Worm (Caenorhabditis elegans) whole organism, L4 larva: Measurements from ENCODE around the gene Y75B8A.33.

Experiments
- F37D6.2 ChIP-seq: sonication (generic microtip); optimal IDR thresholded peaks from 2 replicates; lab custom pipeline; 2016; ENCODE audit warnings: mild to moderate bottlenecking, missing genetic modification characterization, missing compliant biosample characterization
- F49E8.2 ChIP-seq: sonication (generic microtip); optimal IDR thresholded peaks from 2 replicates; lab custom pipeline; 2016; ENCODE audit warnings: missing compliant biosample characterization, mild to moderate bottlenecking, missing genetic modification characterization, borderline replicate concordance
- Y48G9A.11 ChIP-seq: fragments of 200-800 bp; sonication (Bioruptor generic); IDR thresholded peaks from 2 replicates; pipeline ENCODE4 v1.3.6; 2022; ENCODE audit warnings: missing genetic modification reagents, missing genetic modification characterization, missing compliant biosample characterization
- ZK337.2 ChIP-seq: fragments of 200-800 bp; sonication (Bioruptor generic); IDR thresholded peaks from 2 replicates; pipeline ENCODE4 v1.3.6; 2022; ENCODE audit warnings: missing genetic modification reagents, missing genetic modification characterization, missing compliant biosample characterization
- aha-1 ChIP-seq: fragments of 150-350 bp; peaks from one replicate; lab custom pipeline; 2014; ENCODE audit warnings: missing biosample characterization, missing genetic modification characterization
- ceh-62 ChIP-seq: sonication (generic microtip); optimal IDR thresholded peaks from 2 replicates; lab custom pipeline; 2017; ENCODE audit warnings: missing biosample characterization, missing genetic modification characterization
- ces-1 ChIP-seq: fragments of 150-350 bp; sonication (generic microtip); optimal IDR thresholded peaks from 4 replicates; lab custom pipeline; 2014; ENCODE audit warnings: missing biosample characterization, missing genetic modification reagents, missing genetic modification characterization
- daf-12 ChIP-seq: fragments of 150-350 bp; optimal IDR thresholded peaks from 2 replicates; lab custom pipeline; 2014; ENCODE audit warnings: missing biosample characterization, missing genetic modification reagents, missing genetic modification characterization
- daf-16 ChIP-seq, 3 experiments: sonication (generic microtip); optimal IDR thresholded peaks; 2 replicates each; lab custom pipeline; 2016 to 2017; ENCODE audit warnings: missing genetic modification characterization in 3 of 3, missing genetic modification reagents in 3 of 3, mild to moderate bottlenecking in 2 of 3, missing compliant biosample characterization in 2 of 3, missing biosample characterization in 1 of 3, moderate library complexity in 1 of 3
- duxl-1 ChIP-seq: sonication (generic microtip); optimal IDR thresholded peaks from 2 replicates; lab custom pipeline; 2016; ENCODE audit warnings: mild to moderate bottlenecking, missing genetic modification characterization, moderate library complexity, missing compliant biosample characterization; ENCODE audit not compliant: poor library complexity
- egl-27 ChIP-seq: sonication (generic microtip); optimal IDR thresholded peaks from 3 replicates; lab custom pipeline; 2017; ENCODE audit warnings: missing biosample characterization, missing genetic modification reagents, missing genetic modification characterization
- fos-1 ChIP-seq: fragments of 150-350 bp; optimal IDR thresholded peaks from 2 replicates; lab custom pipeline; 2014; ENCODE audit warnings: missing biosample characterization, missing genetic modification characterization
- hlh-11 ChIP-seq: fragments of 200-800 bp; sonication (Bioruptor generic); optimal IDR thresholded peaks from 2 replicates; lab custom pipeline; 2018; ENCODE audit warnings: mild to moderate bottlenecking, missing genetic modification characterization, missing compliant biosample characterization
- hmg-1.1 ChIP-seq: fragments of 200-800 bp; sonication (Bioruptor generic); IDR thresholded peaks from 2 replicates; pipeline ENCODE4 v1.3.6; 2022; ENCODE audit warnings: missing genetic modification reagents, missing genetic modification characterization, missing compliant biosample characterization
- lim-7 ChIP-seq: fragments of 200-800 bp; sonication (Bioruptor generic); IDR thresholded peaks from 2 replicates; pipeline ENCODE4 v1.3.6; 2022; ENCODE audit warnings: missing genetic modification characterization, missing compliant biosample characterization
- lin-15B ChIP-seq: fragments of 150-350 bp; sonication (generic microtip); optimal IDR thresholded peaks from 3 replicates; lab custom pipeline; 2014; ENCODE audit warnings: missing biosample characterization, missing genetic modification characterization
- lir-3 ChIP-seq: sonication (generic microtip); optimal IDR thresholded peaks from 2 replicates; lab custom pipeline; 2016; ENCODE audit warnings: mild to moderate bottlenecking, missing genetic modification characterization, missing compliant biosample characterization
- madf-9 ChIP-seq: fragments of 200-800 bp; sonication (Bioruptor generic); conservative IDR thresholded peaks from 2 replicates; pipeline ENCODE4 v1.3.6; 2022; ENCODE audit warnings: missing genetic modification reagents, missing genetic modification characterization, missing compliant biosample characterization
- mdl-1 ChIP-seq, 2 experiments: fragments of 150-350 bp in 1 of 2; sonication (generic microtip) in 1 of 2; optimal IDR thresholded peaks; 2 replicates each; lab custom pipeline; 2014 to 2017; ENCODE audit warnings: missing biosample characterization in 2 of 2, missing genetic modification characterization in 2 of 2
- mes-2 ChIP-seq: sonication (generic microtip); optimal IDR thresholded peaks from 2 replicates; lab custom pipeline; 2016; ENCODE audit warnings: missing genotype, mild to moderate bottlenecking, missing genetic modification characterization, missing compliant biosample characterization; ENCODE audit not compliant: poor library complexity, severe bottlenecking
- nhr-111 ChIP-seq: fragments of 200-800 bp; sonication (Bioruptor generic); optimal IDR thresholded peaks from 2 replicates; lab custom pipeline; 2018; ENCODE audit warnings: mild to moderate bottlenecking, missing genetic modification characterization, missing compliant biosample characterization
- nhr-25 ChIP-seq: sonication (generic microtip); optimal IDR thresholded peaks from 2 replicates; lab custom pipeline; 2017; ENCODE audit warnings: missing genetic modification characterization, mild to moderate bottlenecking, missing compliant biosample characterization, antibody characterized with exemption, moderate library complexity, borderline replicate concordance; ENCODE audit not compliant: insufficient read depth
- nhr-28 ChIP-seq: fragments of 150-350 bp; optimal IDR thresholded peaks from 2 replicates; lab custom pipeline; 2014; ENCODE audit warnings: missing biosample characterization, missing genetic modification characterization
- nhr-41 ChIP-seq: fragments of 200-800 bp; sonication (Bioruptor generic); IDR thresholded peaks from 2 replicates; pipeline ENCODE4 v1.3.6; 2022; ENCODE audit warnings: missing genetic modification reagents, missing genetic modification characterization, missing compliant biosample characterization
- nhr-77 ChIP-seq: fragments of 150-350 bp; optimal IDR thresholded peaks from 2 replicates; lab custom pipeline; 2014; ENCODE audit warnings: missing biosample characterization, missing genetic modification characterization
- rbr-2 ChIP-seq: sonication (generic microtip); optimal IDR thresholded peaks from 2 replicates; lab custom pipeline; 2016; ENCODE audit warnings: missing genotype, missing genetic modification characterization, missing compliant biosample characterization
- saeg-2 ChIP-seq: fragments of 200-800 bp; sonication (Bioruptor generic); IDR thresholded peaks from 2 replicates; pipeline ENCODE4 v1.3.6; 2022; ENCODE audit warnings: missing genetic modification reagents, missing genetic modification characterization, missing compliant biosample characterization
- set-16 ChIP-seq: fragments of 200-800 bp; sonication (Bioruptor generic); IDR thresholded peaks from 2 replicates; pipeline ENCODE4 v1.3.6; 2022; ENCODE audit warnings: missing genetic modification reagents, missing genetic modification characterization, missing compliant biosample characterization
- skn-1 ChIP-seq: fragments of 150-350 bp; optimal IDR thresholded peaks from 2 replicates; lab custom pipeline; 2014; ENCODE audit warnings: missing biosample characterization, missing genetic modification characterization
- spr-1 ChIP-seq: sonication (generic microtip); optimal IDR thresholded peaks from 2 replicates; lab custom pipeline; 2016; ENCODE audit warnings: mild to moderate bottlenecking, missing genetic modification characterization, missing compliant biosample characterization
- tag-97 ChIP-seq: fragments of 200-800 bp; sonication (Bioruptor generic); IDR thresholded peaks from 2 replicates; pipeline ENCODE4 v1.3.6; 2022; ENCODE audit warnings: missing genetic modification characterization, missing compliant biosample characterization
- zfp-3 ChIP-seq: fragments of 200-800 bp; sonication (Bioruptor generic); conservative IDR thresholded peaks from 2 replicates; pipeline ENCODE4 v1.3.6; 2022; ENCODE audit warnings: missing genetic modification reagents, missing genetic modification characterization, missing compliant biosample characterization

Y75B8A.33 gene

ce11 chrIII:12367891-12368290 is 718 bp upstream of the Y75B8A.33 start:
- TF ChIP-seq aha-1 (tag; lab: Kevin White, UChicago): no peak
- peak; percentile 18 for TF ChIP-seq mes-2 (tag; lab: Kevin White, UChicago)
- peak; percentile 60 for TF ChIP-seq set-16
- no peak for TF ChIP-seq F49E8.2 (tag; lab: Kevin White, UChicago)

- peak; percentile 83 for TF ChIP-seq Y48G9A.11 (GFP tag; lab: Robert Waterston, UW)
Observed at ce11 chrIII:12363545-12363944, 3.6 kb downstream of the Y75B8A.33 start.

- peak; percentile 79 for TF ChIP-seq Y48G9A.11 (GFP tag; lab: Robert Waterston, UW)
Observed at ce11 chrIII:12362942-12363341, 4.2 kb downstream of the Y75B8A.33 start.

ce11 chrIII:12359265-12359664 is 7.9 kb downstream of the Y75B8A.33 start, which contains the start of gene Y75B8A.34:
TSS of gene Y75B8A.34 (plus strand) at chrIII:12359565.
- TF ChIP-seq egl-27 (tag; lab: Kevin White, UChicago) (no peak), lim-7 (GFP tag; lab: Robert Waterston, UW) (no peak), skn-1 (no peak), daf-16 (GFP tag; optimal IDR thresholded peaks at IDR 0.05; lab: Kevin White, UChicago) (no peak), daf-16 (tag; optimal IDR thresholded peaks at IDR 0.05; lab: Kevin White, UChicago) (no peak), rbr-2 (tag; lab: Kevin White, UChicago) (no peak), lir-3 (no peak), hlh-11 (no peak), nhr-111 (GFP tag; lab: Kevin White, UChicago) (no peak), nhr-41 (GFP tag; lab: Robert Waterston, UW) (no peak), lin-15B (tag; lab: Kevin White, UChicago) (no peak), saeg-2 (no peak), ceh-62 (no peak), spr-1 (tag; lab: Kevin White, UChicago) (no peak)
- TF ChIP-seq, all 104 proteins: peak for 0

ce11 chrIII:12358461-12358860 is 8.7 kb downstream of the Y75B8A.33 start, which contains the start of gene Y75B8A.32:
TSS of gene Y75B8A.32 (minus strand) at chrIII:12358561.
- TF ChIP-seq daf-12 (tag; lab: Kevin White, UChicago) (no peak), zfp-3 (GFP tag; lab: Robert Waterston, UW) (no peak), madf-9 (GFP tag; lab: Robert Waterston, UW) (no peak), ZK337.2 (no peak), ces-1 (no peak), lir-3 (no peak), fos-1 (tag; lab: Kevin White, UChicago) (no peak), spr-1 (tag; lab: Kevin White, UChicago) (no peak), F37D6.2 (tag; lab: Kevin White, UChicago) (no peak), tag-97 (GFP tag; lab: Robert Waterston, UW) (no peak), nhr-77 (tag; lab: Kevin White, UChicago) (no peak), nhr-25 (tag; lab: Kevin White, UChicago) (no peak), hmg-1.1 (no peak), mdl-1 (tag; optimal IDR thresholded peaks at IDR 0.05; lab: Kevin White, UChicago) (no peak), nhr-41 (GFP tag; lab: Robert Waterston, UW) (no peak), duxl-1 (tag; lab: Kevin White, UChicago) (no peak)

ce11 chrIII:12356588-12356987 is 10.6 kb downstream of the Y75B8A.33 start:
- TF ChIP-seq aha-1 (tag; lab: Kevin White, UChicago) (peak; percentile 91), nhr-28 (tag; lab: Kevin White, UChicago) (no peak)
